Fruit fly (Drosophila melanogaster) whole organism, embryonic: ENCODE results near the gene ATPsynO.
A peak's percentile ranks its signal among the peaks of the same experiment; 100 is the strongest.

Experiments
- Asciz ChIP-seq: fragments of 200-800 bp; sonication (Bioruptor generic); optimal IDR thresholded peaks from 2 replicates; lab custom pipeline; 2017; ENCODE audit warnings: missing biosample characterization, mild to moderate bottlenecking, missing genetic modification characterization, missing genetic modification reagents
- Bgb ChIP-seq: fragments of 200-800 bp; sonication (Bioruptor generic); IDR thresholded peaks from 2 replicates; pipeline ENCODE4 v1.3.6; 2022; ENCODE audit warnings: missing biosample characterization, missing genetic modification characterization; ENCODE audit not compliant: partially characterized antibody
- CG10267 ChIP-seq: fragments of 200-800 bp; sonication (Bioruptor generic); optimal IDR thresholded peaks from 2 replicates; lab custom pipeline; 2018; ENCODE audit warnings: missing biosample characterization, mild to moderate bottlenecking, missing genetic modification characterization, moderate library complexity
- CG10959 ChIP-seq: fragments of 200-800 bp; sonication (Bioruptor generic); IDR thresholded peaks from 2 replicates; pipeline ENCODE4 v1.3.6; 2022; ENCODE audit warnings: missing biosample characterization, missing genetic modification characterization
- CG12391 ChIP-seq: fragments of 200-800 bp; sonication (Bioruptor generic); optimal IDR thresholded peaks from 3 replicates; lab custom pipeline; 2018; ENCODE audit warnings: missing biosample characterization, mild to moderate bottlenecking, missing genetic modification characterization, moderate library complexity
- CG15011 ChIP-seq: fragments of 200-800 bp; sonication (Bioruptor generic); optimal IDR thresholded peaks from 3 replicates; lab custom pipeline; 2018; ENCODE audit warnings: missing biosample characterization, mild to moderate bottlenecking, missing genetic modification characterization
- CG15269 ChIP-seq: fragments of 200-800 bp; sonication (Bioruptor generic); optimal IDR thresholded peaks from 2 replicates; lab custom pipeline; 2018; ENCODE audit warnings: missing biosample characterization, mild to moderate bottlenecking, missing genetic modification characterization, moderate library complexity
- CG1792 ChIP-seq: fragments of 200-800 bp; sonication (Bioruptor generic); optimal IDR thresholded peaks from 2 replicates; lab custom pipeline; 2016; ENCODE audit warnings: missing biosample characterization, missing genetic modification characterization
- CG1832 ChIP-seq: fragments of 200-800 bp; sonication (Bioruptor generic); optimal IDR thresholded peaks from 2 replicates; lab custom pipeline; 2017; ENCODE audit warnings: missing biosample characterization, mild to moderate bottlenecking, missing genetic modification characterization, inconsistent platforms
- CG3995 ChIP-seq: fragments of 200-800 bp; sonication (Bioruptor generic); optimal IDR thresholded peaks from 3 replicates; lab custom pipeline; 2016; ENCODE audit warnings: missing biosample characterization, missing genetic modification characterization
- CG4820 ChIP-seq: fragments of 200-800 bp; sonication (Bioruptor generic); optimal IDR thresholded peaks from 3 replicates; lab custom pipeline; 2016; ENCODE audit warnings: missing biosample characterization, missing genetic modification characterization
- CG7556 ChIP-seq: fragments of 200-800 bp; sonication (Bioruptor generic); optimal IDR thresholded peaks from 2 replicates; lab custom pipeline; 2017; ENCODE audit warnings: missing biosample characterization, mild to moderate bottlenecking, missing genetic modification characterization
- CG8281 ChIP-seq: fragments of 200-800 bp; sonication (Bioruptor generic); optimal IDR thresholded peaks from 2 replicates; lab custom pipeline; 2018; ENCODE audit warnings: missing biosample characterization, mild to moderate bottlenecking, missing genetic modification characterization, moderate library complexity
- CG8359 ChIP-seq: fragments of 200-800 bp; sonication (Bioruptor generic); optimal IDR thresholded peaks from 2 replicates; lab custom pipeline; 2017; ENCODE audit warnings: missing biosample characterization, mild to moderate bottlenecking, missing genetic modification characterization, borderline replicate concordance
- CkIIα-i1 ChIP-seq: fragments of 200-800 bp; sonication (Bioruptor generic); IDR thresholded peaks from 2 replicates; pipeline ENCODE4 v1.3.6; 2022; ENCODE audit warnings: missing biosample characterization, missing genetic modification characterization
- CrebB ChIP-seq: fragments of 200-800 bp; sonication (Bioruptor generic); optimal IDR thresholded peaks from 3 replicates; lab custom pipeline; 2018; ENCODE audit warnings: missing biosample characterization, mild to moderate bottlenecking, missing genetic modification characterization
- D ChIP-seq, 2 experiments: fragments of 200-800 bp in 1 of 2; fragments of >200 bp in 1 of 2; sonication (Bioruptor generic) in 1 of 2; optimal IDR thresholded peaks; 2 replicates in 1 of 2; 3 replicates in 1 of 2; lab custom pipeline; 2017; ENCODE audit warnings: mild to moderate bottlenecking in 1 of 2, missing biosample characterization in 1 of 2, missing genetic modification characterization in 1 of 2, missing genetic modification reagents in 1 of 2
- Dip3 ChIP-seq: fragments of 200-800 bp; sonication (Bioruptor generic); optimal IDR thresholded peaks from 3 replicates; lab custom pipeline; 2016; ENCODE audit warnings: missing biosample characterization, missing genetic modification characterization
- Dref ChIP-seq: fragments of 200-800 bp; sonication (Bioruptor generic); IDR thresholded peaks from 2 replicates; pipeline ENCODE4 v1.3.6; 2022; ENCODE audit warnings: missing biosample characterization, missing genetic modification characterization
- Ets65A ChIP-seq: fragments of 200-800 bp; sonication (Bioruptor generic); peaks from one replicate; lab custom pipeline; 2016; ENCODE audit warnings: missing biosample characterization, missing genetic modification characterization
- Ets97D ChIP-seq: fragments of 200-800 bp; sonication (Bioruptor generic); optimal IDR thresholded peaks from 3 replicates; lab custom pipeline; 2016; ENCODE audit warnings: missing biosample characterization, missing genetic modification characterization
- Hr3 ChIP-seq: fragments of 200-800 bp; sonication (Bioruptor generic); optimal IDR thresholded peaks from 3 replicates; lab custom pipeline; 2016; ENCODE audit warnings: missing biosample characterization, missing genetic modification characterization
- Hr78 ChIP-seq, 2 experiments: fragments of 200-800 bp in 1 of 2; fragments of >200 bp in 1 of 2; sonication (Bioruptor generic) in 1 of 2; optimal IDR thresholded peaks; 2 replicates each; lab custom pipeline; 2017 to 2019; ENCODE audit warnings: missing biosample characterization in 2 of 2, missing genetic modification characterization in 2 of 2, mild to moderate bottlenecking in 1 of 2, moderate library complexity in 1 of 2
- Med ChIP-seq: fragments of 200-800 bp; sonication (Bioruptor generic); peaks from one replicate; lab custom pipeline; 2016; ENCODE audit warnings: missing biosample characterization, missing genetic modification characterization, mild to moderate bottlenecking, inconsistent platforms, moderate library complexity
- Rfx ChIP-seq: fragments of 200-800 bp; sonication (Bioruptor generic); IDR thresholded peaks from 2 replicates; pipeline ENCODE4 v1.3.6; 2022; ENCODE audit warnings: missing biosample characterization, missing genetic modification characterization
- Six4 ChIP-seq: fragments of 200-800 bp; sonication (Bioruptor generic); optimal IDR thresholded peaks from 2 replicates; lab custom pipeline; 2016; ENCODE audit warnings: missing biosample characterization, missing genetic modification characterization
- Sry-δ ChIP-seq: fragments of 200-800 bp; sonication (Bioruptor generic); optimal IDR thresholded peaks from 2 replicates; lab custom pipeline; 2016; ENCODE audit warnings: missing biosample characterization, missing genetic modification characterization
- Ssrp ChIP-seq: fragments of 200-800 bp; sonication (Bioruptor generic); optimal IDR thresholded peaks from 2 replicates; lab custom pipeline; 2018; ENCODE audit warnings: missing biosample characterization, mild to moderate bottlenecking, missing genetic modification characterization, moderate library complexity
- Xbp1 ChIP-seq: fragments of 200-800 bp; sonication (Bioruptor generic); optimal IDR thresholded peaks from 3 replicates; lab custom pipeline; 2016; ENCODE audit warnings: missing biosample characterization, mild to moderate bottlenecking, missing genetic modification characterization
- abd-A ChIP-seq: fragments of 200-800 bp; sonication (Bioruptor generic); optimal IDR thresholded peaks from 3 replicates; lab custom pipeline; 2019; ENCODE audit warnings: missing biosample characterization, mild to moderate bottlenecking, missing genetic modification characterization, moderate library complexity
- aop ChIP-seq: fragments of 200-800 bp; sonication (Bioruptor generic); IDR thresholded peaks from 2 replicates; pipeline ENCODE4 v1.3.6; 2022; ENCODE audit warnings: missing biosample characterization, missing genetic modification characterization
- cg ChIP-seq: fragments of 200-800 bp; sonication (Bioruptor generic); optimal IDR thresholded peaks from 3 replicates; lab custom pipeline; 2019; ENCODE audit warnings: missing biosample characterization, mild to moderate bottlenecking, missing genetic modification characterization, moderate library complexity
- ci ChIP-seq: fragments of 200-800 bp; sonication (Bioruptor generic); IDR thresholded peaks from 3 replicates; pipeline ENCODE4 v1.3.6; 2022; ENCODE audit warnings: missing biosample characterization, missing genetic modification characterization
- crc ChIP-seq: fragments of 200-800 bp; sonication (Bioruptor generic); optimal IDR thresholded peaks from 2 replicates; lab custom pipeline; 2016; ENCODE audit warnings: missing biosample characterization, missing genetic modification characterization
- dpn ChIP-seq, 2 experiments: fragments of 200-800 bp; sonication (Bioruptor generic); optimal IDR thresholded peaks; 3 replicates each; lab custom pipeline; 2016; ENCODE audit warnings: missing biosample characterization in 2 of 2, missing genetic modification characterization in 2 of 2
- ham ChIP-seq: fragments of 200-800 bp; sonication (Bioruptor generic); IDR thresholded peaks from 2 replicates; pipeline ENCODE4 v1.3.6; 2022; ENCODE audit warnings: missing biosample characterization, missing genetic modification characterization
- insv ChIP-seq, 2 experiments: fragments of 200-800 bp; sonication (Bioruptor generic); optimal IDR thresholded peaks; 3 replicates each; lab custom pipeline; 2016 to 2018; ENCODE audit warnings: missing biosample characterization in 2 of 2, missing genetic modification characterization in 2 of 2
- kah ChIP-seq: fragments of 200-800 bp; sonication (Bioruptor generic); optimal IDR thresholded peaks from 2 replicates; lab custom pipeline; 2018; ENCODE audit warnings: missing biosample characterization, mild to moderate bottlenecking, missing genetic modification characterization
- lmd ChIP-seq: fragments of 200-800 bp; sonication (Bioruptor generic); IDR thresholded peaks from 2 replicates; pipeline ENCODE4 v1.3.6; 2022; ENCODE audit warnings: missing biosample characterization, missing genetic modification characterization
- nom ChIP-seq: fragments of 200-800 bp; sonication (Bioruptor generic); optimal IDR thresholded peaks from 2 replicates; lab custom pipeline; 2017; ENCODE audit warnings: missing biosample characterization, missing genetic modification characterization, mild to moderate bottlenecking, moderate library complexity, missing genetic modification reagents
- pb ChIP-seq: fragments of 200-800 bp; sonication (Bioruptor generic); optimal IDR thresholded peaks from 3 replicates; lab custom pipeline; 2016; ENCODE audit warnings: missing biosample characterization, missing genetic modification characterization
- sd ChIP-seq: fragments of 200-800 bp; sonication (Bioruptor generic); optimal IDR thresholded peaks from 3 replicates; lab custom pipeline; 2018; ENCODE audit warnings: missing biosample characterization, mild to moderate bottlenecking, missing genetic modification characterization, moderate library complexity
- sens ChIP-seq: fragments of 200-800 bp; sonication (Bioruptor generic); peaks from one replicate; lab custom pipeline; 2016; ENCODE audit warnings: missing biosample characterization, missing genetic modification characterization
- sim ChIP-seq: fragments of 200-800 bp; sonication (Bioruptor generic); IDR thresholded peaks from 2 replicates; pipeline ENCODE4 v1.3.6; 2022; ENCODE audit warnings: missing biosample characterization, missing genetic modification characterization
- slp2 ChIP-seq: fragments of 200-800 bp; sonication (Bioruptor generic); optimal IDR thresholded peaks from 2 replicates; lab custom pipeline; 2016; ENCODE audit warnings: missing biosample characterization, missing genetic modification characterization
- vvl ChIP-seq: fragments of 200-800 bp; sonication (Bioruptor generic); IDR thresholded peaks from 2 replicates; pipeline ENCODE4 v1.3.6; 2022; ENCODE audit warnings: missing biosample characterization, missing genetic modification characterization
- zf30C ChIP-seq: fragments of 200-800 bp; sonication (Bioruptor generic); optimal IDR thresholded peaks from 3 replicates; lab custom pipeline; 2018; ENCODE audit warnings: missing biosample characterization, mild to moderate bottlenecking, missing genetic modification characterization

ATPsynO gene

dm6 chr3R:15310695-15311094 lies 45.3 kb downstream of the ATPsynO start:
- TF ChIP-seq cg (GFP tag; lab: Kevin White, UChicago) (peak; percentile 63), CG12391 (tag; lab: Kevin White, UChicago) (no peak), kah (peak; percentile 76), Rfx (GFP tag; lab: Robert Waterston, UW) (no peak), ci (GFP tag; lab: Robert Waterston, UW) (0 out of 3 replicates have a peak, but pooled peaks have one; percentile 6), dpn (GFP tag; optimal IDR thresholded peaks at IDR 0.05; lab: Kevin White, UChicago) (peak in 1 of 2 experiments; percentile 17), aop (GFP tag; lab: Robert Waterston, UW) (no peak), vvl (GFP tag; lab: Robert Waterston, UW) (0 out of 2 replicates have a peak, but pooled peaks have one; percentile 8), sd (peak; percentile 36), abd-A (no peak), sens (GFP tag; lab: Kevin White, UChicago) (peak; percentile 23), CG4820 (GFP tag; lab: Kevin White, UChicago) (no peak)

- TF ChIP-seq zf30C (GFP tag; lab: Kevin White, UChicago): peak; percentile 28
- TF ChIP-seq CG8281 (tag; lab: Kevin White, UChicago): no peak
- no peak for TF ChIP-seq Six4 (GFP tag; lab: Kevin White, UChicago)
- TF ChIP-seq CG3995 (GFP tag; lab: Kevin White, UChicago): no peak
- no peak for TF ChIP-seq Asciz (GFP tag; lab: Kevin White, UChicago)
- no peak for TF ChIP-seq crc
- peak; percentile 22 for TF ChIP-seq CG1832 (GFP tag; lab: Kevin White, UChicago)
- TF ChIP-seq ham: no peak
- TF ChIP-seq slp2: no peak
- no peak for TF ChIP-seq CG15011 (GFP tag; lab: Kevin White, UChicago)
- TF ChIP-seq Sry-δ (GFP tag; lab: Kevin White, UChicago): no peak
- TF ChIP-seq Dip3 (GFP tag; lab: Kevin White, UChicago): no peak
- no peak for TF ChIP-seq CrebB (tag; lab: Kevin White, UChicago)
- no peak for TF ChIP-seq D (optimal IDR thresholded peaks at IDR 0.05; lab: Kevin White, UChicago)
- TF ChIP-seq D (GFP tag; optimal IDR thresholded peaks at IDR 0.05; lab: Kevin White, UChicago): no peak
- no peak for TF ChIP-seq nom
- TF ChIP-seq pb (GFP tag; lab: Kevin White, UChicago): no peak
- no peak for TF ChIP-seq Ets97D (GFP tag; lab: Kevin White, UChicago)
- no peak for TF ChIP-seq insv (GFP tag; optimal IDR thresholded peaks at IDR 0.05; lab: Kevin White, UChicago)
- no peak for TF ChIP-seq lmd (GFP tag; lab: Robert Waterston, UW)
- no peak for TF ChIP-seq CG7556 (GFP tag; lab: Kevin White, UChicago)
- TF ChIP-seq Ets65A (GFP tag; lab: Kevin White, UChicago): peak; percentile 66
- no peak for TF ChIP-seq Xbp1
- TF ChIP-seq Ssrp (tag; lab: Kevin White, UChicago): no peak
- TF ChIP-seq CG1792 (GFP tag; lab: Kevin White, UChicago): no peak
- no peak for TF ChIP-seq CG10959
- no peak for TF ChIP-seq CG10267 (tag; lab: Kevin White, UChicago)
- no peak for TF ChIP-seq CG8359 (GFP tag; lab: Kevin White, UChicago)
- TF ChIP-seq Hr3 (GFP tag; lab: Kevin White, UChicago): no peak
- no peak for TF ChIP-seq sim (GFP tag; lab: Robert Waterston, UW)
- peak; percentile 22 for TF ChIP-seq Med
- TF ChIP-seq CG15269 (tag; lab: Kevin White, UChicago): no peak
- no peak for TF ChIP-seq Dref (GFP tag; lab: Robert Waterston, UW)
- no peak for TF ChIP-seq Bgb (GFP tag; lab: Robert Waterston, UW)
- TF ChIP-seq CkIIα-i1: no peak
- TF ChIP-seq Hr78 (GFP tag; optimal IDR thresholded peaks at IDR 0.05; lab: Kevin White, UChicago): peak in 1 of 2 experiments; percentile 96
These were observed 48.4 kb downstream of the ATPsynO start for dm6 chr3R:15313836-15314235.
